Fruit fly (Drosophila melanogaster) whole organism, embryonic: ENCODE data around the gene CG4041.

Experiments
- Blimp-1 ChIP-seq: fragments of 200-800 bp; sonication (Bioruptor generic); optimal IDR thresholded peaks from 3 replicates; lab custom pipeline; 2018; ENCODE audit warnings: missing biosample characterization, missing genetic modification characterization, mild to moderate bottlenecking, moderate library complexity, missing genetic modification reagents
- CG10274 ChIP-seq: fragments of 200-800 bp; sonication (Bioruptor generic); optimal IDR thresholded peaks from 3 replicates; lab custom pipeline; 2017; ENCODE audit warnings: missing biosample characterization, mild to moderate bottlenecking, missing genetic modification characterization
- CG10366 ChIP-seq: fragments of 200-800 bp; sonication (Bioruptor generic); IDR thresholded peaks from 2 replicates; pipeline ENCODE4 v1.3.6; 2022; ENCODE audit warnings: missing biosample characterization, missing genetic modification characterization
- CG11093 ChIP-seq: fragments of 200-800 bp; sonication (Bioruptor generic); IDR thresholded peaks from 3 replicates; pipeline ENCODE4 v1.3.6; 2022; ENCODE audit warnings: missing biosample characterization, missing genetic modification characterization
- CG11456 ChIP-seq: fragments of 200-800 bp; sonication (Bioruptor generic); IDR thresholded peaks from 3 replicates; pipeline ENCODE4 v1.3.6; 2022; ENCODE audit warnings: missing biosample characterization, missing genetic modification characterization
- CG12104 ChIP-seq: fragments of 200-800 bp; sonication (Bioruptor generic); optimal IDR thresholded peaks from 3 replicates; lab custom pipeline; 2016; ENCODE audit warnings: missing biosample characterization, missing genetic modification characterization
- CG1233 ChIP-seq: fragments of 200-800 bp; sonication (Bioruptor generic); optimal IDR thresholded peaks from 4 replicates; lab custom pipeline; 2018; ENCODE audit warnings: missing biosample characterization, mild to moderate bottlenecking, missing genetic modification characterization
- CG12942 ChIP-seq: fragments of 200-800 bp; sonication (Bioruptor generic); optimal IDR thresholded peaks from 3 replicates; lab custom pipeline; 2016; ENCODE audit warnings: missing biosample characterization, missing genetic modification characterization
- CG13624 ChIP-seq: fragments of 200-800 bp; sonication (Bioruptor generic); optimal IDR thresholded peaks from 2 replicates; lab custom pipeline; 2016; ENCODE audit warnings: missing biosample characterization, missing genetic modification characterization
- CG17802 ChIP-seq: fragments of 200-800 bp; sonication (Bioruptor generic); optimal IDR thresholded peaks from 2 replicates; lab custom pipeline; 2018; ENCODE audit warnings: missing biosample characterization, mild to moderate bottlenecking, missing genetic modification characterization, moderate library complexity
- CG31388 ChIP-seq: fragments of 200-800 bp; sonication (Bioruptor generic); optimal IDR thresholded peaks from 2 replicates; lab custom pipeline; 2016; ENCODE audit warnings: missing biosample characterization, missing genetic modification characterization
- CG42726 ChIP-seq: fragments of 200-800 bp; sonication (Bioruptor generic); IDR thresholded peaks from 2 replicates; pipeline ENCODE4 v1.3.6; 2022; ENCODE audit warnings: missing biosample characterization, missing genetic modification characterization; ENCODE audit not compliant: partially characterized antibody
- CG4424 ChIP-seq: fragments of 200-800 bp; sonication (Bioruptor generic); optimal IDR thresholded peaks from 3 replicates; lab custom pipeline; 2016; ENCODE audit warnings: missing biosample characterization, missing genetic modification characterization
- CG6689 ChIP-seq: fragments of 200-800 bp; sonication (Bioruptor generic); IDR thresholded peaks from 2 replicates; pipeline ENCODE4 v1.3.6; 2022; ENCODE audit warnings: missing biosample characterization, missing genetic modification characterization
- CG6765 ChIP-seq: fragments of 200-800 bp; sonication (Bioruptor generic); optimal IDR thresholded peaks from 3 replicates; lab custom pipeline; 2017; ENCODE audit warnings: missing biosample characterization, mild to moderate bottlenecking, missing genetic modification characterization
- CG7271 ChIP-seq: fragments of 200-800 bp; sonication (Bioruptor generic); optimal IDR thresholded peaks from 2 replicates; lab custom pipeline; 2018; ENCODE audit warnings: missing biosample characterization, mild to moderate bottlenecking, missing genetic modification characterization, moderate library complexity
- CG7357 ChIP-seq: fragments of 200-800 bp; sonication (Bioruptor generic); IDR thresholded peaks from 3 replicates; pipeline ENCODE4 v1.3.6; 2022; ENCODE audit warnings: missing biosample characterization, missing genetic modification characterization
- CG7928 ChIP-seq: fragments of 200-800 bp; sonication (Bioruptor generic); optimal IDR thresholded peaks from 2 replicates; lab custom pipeline; 2017; ENCODE audit warnings: missing biosample characterization, mild to moderate bottlenecking, missing genetic modification characterization
- CG8290 ChIP-seq, 3 experiments: fragments of 200-800 bp; sonication (Bioruptor generic); optimal IDR thresholded peaks; 2 replicates each; lab custom pipeline; 2016 to 2019; ENCODE audit warnings: missing biosample characterization in 3 of 3, missing genetic modification characterization in 3 of 3, mild to moderate bottlenecking in 2 of 3, moderate library complexity in 1 of 3
- Dbx ChIP-seq: fragments of 200-800 bp; sonication (Bioruptor generic); IDR thresholded peaks from 3 replicates; pipeline ENCODE4 v1.3.6; 2022; ENCODE audit warnings: missing biosample characterization, missing genetic modification characterization
- GATAe ChIP-seq: fragments of 200-800 bp; sonication (Bioruptor generic); conservative IDR thresholded peaks from 2 replicates; pipeline ENCODE4 v1.3.6; 2022; ENCODE audit warnings: missing biosample characterization, missing genetic modification characterization
- H15 ChIP-seq: fragments of 200-800 bp; sonication (Bioruptor generic); IDR thresholded peaks from 3 replicates; pipeline ENCODE4 v1.3.6; 2022; ENCODE audit warnings: missing biosample characterization, missing genetic modification characterization
- Hey ChIP-seq: fragments of 200-800 bp; sonication (Bioruptor generic); optimal IDR thresholded peaks from 3 replicates; lab custom pipeline; 2018; ENCODE audit warnings: missing biosample characterization, mild to moderate bottlenecking, missing genetic modification characterization
- HmgZ ChIP-seq: fragments of 200-800 bp; sonication (Bioruptor generic); optimal IDR thresholded peaks from 2 replicates; lab custom pipeline; 2018; ENCODE audit warnings: missing biosample characterization, mild to moderate bottlenecking, missing genetic modification characterization
- Hmr ChIP-seq: fragments of 200-800 bp; sonication (Bioruptor generic); optimal IDR thresholded peaks from 3 replicates; lab custom pipeline; 2017; ENCODE audit warnings: mild to moderate bottlenecking, missing biosample characterization, missing genetic modification reagents, missing genetic modification characterization
- Med ChIP-seq: fragments of 200-800 bp; sonication (Bioruptor generic); peaks from one replicate; lab custom pipeline; 2016; ENCODE audit warnings: missing biosample characterization, missing genetic modification characterization, mild to moderate bottlenecking, inconsistent platforms, moderate library complexity
- Meics ChIP-seq: fragments of 200-800 bp; sonication (Bioruptor generic); optimal IDR thresholded peaks from 2 replicates; lab custom pipeline; 2017; ENCODE audit warnings: missing biosample characterization, mild to moderate bottlenecking, missing genetic modification characterization
- Neu2 ChIP-seq: fragments of 200-800 bp; sonication (Bioruptor generic); optimal IDR thresholded peaks from 3 replicates; lab custom pipeline; 2016; ENCODE audit warnings: missing biosample characterization, missing genetic modification characterization, borderline replicate concordance
- Sox100B ChIP-seq: fragments of 200-800 bp; sonication (Bioruptor generic); optimal IDR thresholded peaks from 3 replicates; lab custom pipeline; 2018; ENCODE audit warnings: missing biosample characterization, mild to moderate bottlenecking, missing genetic modification characterization
- abd-A ChIP-seq: fragments of 200-800 bp; sonication (Bioruptor generic); optimal IDR thresholded peaks from 3 replicates; lab custom pipeline; 2019; ENCODE audit warnings: missing biosample characterization, mild to moderate bottlenecking, missing genetic modification characterization, moderate library complexity
- ash1 ChIP-seq: fragments of 200-800 bp; sonication (Bioruptor generic); optimal IDR thresholded peaks from 2 replicates; lab custom pipeline; 2018; ENCODE audit warnings: missing biosample characterization, mild to moderate bottlenecking, missing genetic modification characterization
- bab2 ChIP-seq: fragments of 200-800 bp; sonication (Bioruptor generic); optimal IDR thresholded peaks from 2 replicates; lab custom pipeline; 2016; ENCODE audit warnings: missing biosample characterization, missing genetic modification characterization
- dm ChIP-seq: fragments of 200-800 bp; sonication (Bioruptor generic); optimal IDR thresholded peaks from 3 replicates; lab custom pipeline; 2016; ENCODE audit warnings: missing biosample characterization, missing genetic modification characterization
- ems ChIP-seq: fragments of 200-800 bp; sonication (Bioruptor generic); optimal IDR thresholded peaks from 3 replicates; lab custom pipeline; 2016; ENCODE audit warnings: missing biosample characterization, missing genetic modification characterization
- esg ChIP-seq: fragments of 200-800 bp; sonication (Bioruptor generic); conservative IDR thresholded peaks from 2 replicates; pipeline ENCODE4 v1.3.6; 2022; ENCODE audit warnings: missing biosample characterization, missing genetic modification characterization
- eyg ChIP-seq: fragments of 200-800 bp; sonication (Bioruptor generic); optimal IDR thresholded peaks from 3 replicates; lab custom pipeline; 2016; ENCODE audit warnings: missing biosample characterization, missing genetic modification characterization
- gsb-n ChIP-seq: fragments of 200-800 bp; sonication (Bioruptor generic); optimal IDR thresholded peaks from 3 replicates; lab custom pipeline; 2018; ENCODE audit warnings: missing biosample characterization, mild to moderate bottlenecking, missing genetic modification characterization
- gt ChIP-seq: fragments of 200-800 bp; sonication (Bioruptor generic); IDR thresholded peaks from 2 replicates; pipeline ENCODE4 v1.3.6; 2022; ENCODE audit warnings: missing biosample characterization, missing genetic modification characterization
- lbe ChIP-seq: fragments of 200-800 bp; sonication (Bioruptor generic); optimal IDR thresholded peaks from 2 replicates; lab custom pipeline; 2016; ENCODE audit warnings: missing biosample characterization, mild to moderate bottlenecking, missing genetic modification characterization
- mld ChIP-seq: fragments of 200-800 bp; sonication (Bioruptor generic); IDR thresholded peaks from 3 replicates; pipeline ENCODE4 v1.3.6; 2022; ENCODE audit warnings: missing biosample characterization, missing genetic modification characterization; ENCODE audit not compliant: partially characterized antibody
- org-1 ChIP-seq: fragments of 200-800 bp; sonication (Bioruptor generic); optimal IDR thresholded peaks from 2 replicates; lab custom pipeline; 2017; ENCODE audit warnings: missing biosample characterization, missing genetic modification characterization
- otp ChIP-seq: fragments of 200-800 bp; sonication (Bioruptor generic); IDR thresholded peaks from 3 replicates; pipeline ENCODE4, ENCODE4 v1.3.6; 2022; ENCODE audit warnings: missing biosample characterization, missing genetic modification characterization
- schlank ChIP-seq: fragments of 200-800 bp; sonication (Bioruptor generic); optimal IDR thresholded peaks from 2 replicates; lab custom pipeline; 2018; ENCODE audit warnings: missing biosample characterization, mild to moderate bottlenecking, missing genetic modification characterization
- sens ChIP-seq: fragments of 200-800 bp; sonication (Bioruptor generic); peaks from one replicate; lab custom pipeline; 2016; ENCODE audit warnings: missing biosample characterization, missing genetic modification characterization
- shn ChIP-seq: fragments of 200-800 bp; sonication (Bioruptor generic); optimal IDR thresholded peaks from 3 replicates; lab custom pipeline; 2016; ENCODE audit warnings: missing biosample characterization, missing genetic modification characterization
- tll ChIP-seq, 2 experiments: fragments of 200-800 bp in 1 of 2; fragments of >200 bp in 1 of 2; sonication (Bioruptor generic) in 1 of 2; optimal IDR thresholded peaks; 2 replicates each; lab custom pipeline; 2017 to 2019; ENCODE audit warnings: missing biosample characterization in 2 of 2, missing genetic modification characterization in 2 of 2, mild to moderate bottlenecking in 1 of 2, moderate library complexity in 1 of 2
- twi ChIP-seq: fragments of 200-800 bp; optimal IDR thresholded peaks from 2 replicates; lab custom pipeline; 2019; ENCODE audit warnings: missing biosample characterization, mild to moderate bottlenecking, missing genetic modification characterization, moderate library complexity
- yki ChIP-seq: fragments of >200 bp; optimal IDR thresholded peaks from 3 replicates; lab custom pipeline; 2018

CG4041 gene

DNA sequence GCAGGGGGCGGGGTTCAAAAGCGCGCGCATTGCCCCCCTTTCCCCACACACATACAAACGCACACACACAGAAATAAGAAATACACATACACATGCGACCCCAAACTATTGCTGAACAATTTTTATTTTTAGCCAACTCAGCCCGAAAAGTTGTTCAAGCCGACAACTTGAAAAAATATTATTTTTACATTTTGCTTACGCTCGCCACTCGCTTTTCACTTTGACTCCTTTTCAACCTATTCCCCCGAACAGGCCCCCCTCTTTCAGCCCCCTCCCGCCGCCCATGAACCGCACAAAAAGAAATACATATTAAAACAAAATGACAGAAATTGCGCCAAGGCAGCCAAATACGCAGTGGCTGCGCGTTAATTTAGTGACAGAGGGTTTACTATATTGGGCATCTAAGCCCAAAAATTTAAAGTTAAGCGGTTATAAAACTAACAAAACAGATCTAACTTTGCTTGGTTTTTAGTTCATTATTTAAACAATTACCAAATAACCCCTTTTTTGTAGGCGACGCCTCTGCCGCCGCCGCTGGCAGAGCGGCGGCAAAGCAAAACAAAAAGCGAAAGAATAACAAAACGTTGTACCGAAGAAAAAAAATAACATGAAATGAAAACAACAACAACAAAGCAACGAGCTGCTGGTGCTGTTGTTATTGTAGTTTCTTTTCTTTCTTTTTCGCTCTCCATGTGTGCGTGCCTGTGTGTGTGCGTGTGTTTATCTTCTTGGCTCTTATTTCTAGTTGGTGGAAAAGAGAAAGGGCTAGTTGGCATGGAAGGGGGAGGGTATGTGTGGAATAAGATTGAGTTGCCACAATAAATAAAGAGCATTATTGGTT is 8.1 kb downstream of the CG4041 start (continued):
- TF ChIP-seq CG7928 (GFP tag; lab: Kevin White, UChicago), result peak; percentile 89
- TF ChIP-seq CG6689, result peak; percentile 99
- TF ChIP-seq gt (GFP tag; lab: Robert Waterston, UW), result peak; percentile 99
- peak; percentile 99 for TF ChIP-seq Blimp-1 (GFP tag; lab: Kevin White, UChicago)
- TF ChIP-seq CG12942 (GFP tag; lab: Kevin White, UChicago), result peak; percentile 100
- TF ChIP-seq Hey (tag; lab: Kevin White, UChicago), result peak; percentile 98
- peak; percentile 100 for TF ChIP-seq otp (GFP tag; lab: Robert Waterston, UW)
- TF ChIP-seq mld, result no peak
- TF ChIP-seq dm (GFP tag; lab: Kevin White, UChicago), result peak; percentile 99
- TF ChIP-seq ash1 (GFP tag; lab: Kevin White, UChicago), result peak; percentile 99
- peak; percentile 100 for TF ChIP-seq CG11456 (GFP tag; lab: Robert Waterston, UW)
- peak; percentile 100 for TF ChIP-seq bab2 (GFP tag; lab: Kevin White, UChicago)
- peak; percentile 99 for TF ChIP-seq abd-A (tag; lab: Kevin White, UChicago)
- TF ChIP-seq lbe (GFP tag; lab: Kevin White, UChicago), result peak; percentile 99
- TF ChIP-seq CG12104 (GFP tag; lab: Kevin White, UChicago), result peak; percentile 100
- peak; percentile 28; the same call in 1 of the 2 replicates for TF ChIP-seq CG42726 (GFP tag; lab: Robert Waterston, UW)
- peak; percentile 99 for TF ChIP-seq CG8290 (GFP tag; optimal IDR thresholded peaks at IDR 0.05; lab: Kevin White, UChicago)
- TF ChIP-seq CG8290 (tag; optimal IDR thresholded peaks at IDR 0.05; lab: Kevin White, UChicago), result peak; percentile 96 to 99
- peak; percentile 100 for TF ChIP-seq CG10366 (GFP tag; lab: Robert Waterston, UW)
- TF ChIP-seq CG31388 (GFP tag; lab: Kevin White, UChicago), result peak; percentile 99
- TF ChIP-seq CG13624, result peak; percentile 100
- TF ChIP-seq Med (GFP tag; lab: Kevin White, UChicago), result peak; percentile 100
- peak; percentile 100 for TF ChIP-seq HmgZ (tag; lab: Kevin White, UChicago)
- no peak for TF ChIP-seq yki
- TF ChIP-seq tll (GFP tag; optimal IDR thresholded peaks at IDR 0.05; lab: Kevin White, UChicago), result peak in 1 of 2 experiments; percentile 88
- TF ChIP-seq CG4424 (GFP tag; lab: Kevin White, UChicago), result peak; percentile 100
- peak; percentile 100 for TF ChIP-seq ems (GFP tag; lab: Kevin White, UChicago)
- TF ChIP-seq Neu2 (GFP tag; lab: Kevin White, UChicago), result peak; percentile 97
- TF ChIP-seq esg (GFP tag; lab: Robert Waterston, UW), result peak; percentile 100
- TF ChIP-seq Hmr (GFP tag; lab: Kevin White, UChicago), result peak; percentile 100
- peak; percentile 100 for TF ChIP-seq gsb-n (tag; lab: Kevin White, UChicago)
- TF ChIP-seq CG17802, result peak; percentile 95
- peak; percentile 100 for TF ChIP-seq Meics (GFP tag; lab: Kevin White, UChicago)
- peak; percentile 98 for TF ChIP-seq GATAe (GFP tag; lab: Robert Waterston, UW)
- peak; percentile 100 for TF ChIP-seq CG6765 (GFP tag; lab: Kevin White, UChicago)
- TF ChIP-seq Sox100B (GFP tag; lab: Kevin White, UChicago), result peak; percentile 100
- TF ChIP-seq CG1233 (GFP tag; lab: Kevin White, UChicago), result peak; percentile 100
- TF ChIP-seq shn (GFP tag; lab: Kevin White, UChicago), result peak; percentile 100
- peak; percentile 100 for TF ChIP-seq CG11093 (GFP tag; lab: Robert Waterston, UW)
- peak; percentile 100 for TF ChIP-seq sens
- peak; percentile 99 for TF ChIP-seq CG7357 (GFP tag; lab: Robert Waterston, UW)
- TF ChIP-seq H15 (GFP tag; lab: Robert Waterston, UW), result peak; percentile 100
- TF ChIP-seq Dbx, result peak; percentile 100
- TF ChIP-seq twi (tag; lab: Kevin White, UChicago), result peak; percentile 99
- peak; percentile 100 for TF ChIP-seq org-1 (GFP tag; lab: Kevin White, UChicago)
- peak; percentile 97 for TF ChIP-seq CG10274 (GFP tag; lab: Kevin White, UChicago)
- TF ChIP-seq CG7271, result peak; percentile 99
- TF ChIP-seq eyg (GFP tag; lab: Kevin White, UChicago), result peak; percentile 99
- peak; percentile 100 for TF ChIP-seq schlank (tag; lab: Kevin White, UChicago)
